Fruit fly (Drosophila melanogaster) whole organism, adult: ENCODE measurements around the gene Grip91.
A peak's percentile ranks its signal among the peaks of the same experiment; 100 is the strongest.

Experiments used
- CG11617 ChIP-seq: fragments of 200-800 bp; sonication (Bioruptor generic); optimal IDR thresholded peaks from 2 replicates; lab custom pipeline; 2017; ENCODE audit warnings: mild to moderate bottlenecking, missing biosample characterization, missing genetic modification reagents, missing genetic modification characterization
- CG12768 ChIP-seq: fragments of 200-800 bp; sonication (Bioruptor generic); optimal IDR thresholded peaks from 2 replicates; lab custom pipeline; 2017; ENCODE audit warnings: missing biosample characterization, missing genetic modification characterization, mild to moderate bottlenecking, moderate library complexity, missing genetic modification reagents
- CG7045 ChIP-seq: fragments of 200-800 bp; sonication (Bioruptor generic); optimal IDR thresholded peaks from 2 replicates; lab custom pipeline; 2017; ENCODE audit warnings: missing biosample characterization, mild to moderate bottlenecking, missing genetic modification characterization
- Clk ChIP-seq: fragments of 200-800 bp; sonication (Bioruptor generic); optimal IDR thresholded peaks from 2 replicates; lab custom pipeline; 2017; ENCODE audit warnings: missing biosample characterization, missing genetic modification characterization
- Hr96 ChIP-seq: fragments of 200-800 bp; sonication (Bioruptor generic); optimal IDR thresholded peaks from 2 replicates; lab custom pipeline; 2016; ENCODE audit warnings: missing biosample characterization, missing genetic modification characterization
- Mnt ChIP-seq: fragments of 200-800 bp; sonication (Bioruptor generic); optimal IDR thresholded peaks from 2 replicates; lab custom pipeline; 2016; ENCODE audit warnings: missing biosample characterization, mild to moderate bottlenecking, missing genetic modification characterization
- cic ChIP-seq: fragments of 200-800 bp; sonication (Bioruptor generic); optimal IDR thresholded peaks from 2 replicates; lab custom pipeline; 2017; ENCODE audit warnings: missing biosample characterization, mild to moderate bottlenecking, missing genetic modification characterization, moderate library complexity
- kay ChIP-seq: fragments of 200-800 bp; sonication (Bioruptor generic); peaks from one replicate; lab custom pipeline; 2016; ENCODE audit warnings: missing biosample characterization, missing genetic modification characterization, borderline replicate concordance
- pad ChIP-seq: fragments of 200-800 bp; sonication (Bioruptor generic); optimal IDR thresholded peaks from 3 replicates; lab custom pipeline; 2017; ENCODE audit warnings: missing biosample characterization, missing genetic modification characterization, mild to moderate bottlenecking, moderate library complexity, missing genetic modification reagents
- toe ChIP-seq: fragments of 200-800 bp; sonication (Bioruptor generic); optimal IDR thresholded peaks from 2 replicates; lab custom pipeline; 2016; ENCODE audit warnings: missing biosample characterization, missing genetic modification characterization

DNA sequence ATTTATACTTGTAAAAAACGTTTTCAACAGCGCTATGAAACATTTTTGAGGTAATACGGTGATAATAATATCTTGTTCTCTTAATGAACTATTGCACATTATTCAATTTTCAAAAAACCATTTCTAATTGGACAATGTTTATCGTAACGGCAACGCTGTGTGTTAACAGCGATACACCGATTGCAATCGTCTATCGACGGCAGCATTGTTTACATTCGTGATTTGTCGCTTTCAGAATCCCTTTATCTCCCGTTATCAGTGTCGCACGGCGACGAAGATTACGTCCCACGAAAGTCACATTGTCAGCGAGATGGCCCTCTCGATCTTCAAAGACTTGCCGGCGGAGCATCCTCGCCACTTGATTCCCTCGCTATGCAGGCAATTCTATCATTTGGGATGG, 6.5 kb downstream of the Grip91 start, which contains the start of gene CG11134:
- TF ChIP-seq kay (GFP tag; lab: Kevin White, UChicago) (no peak), toe (GFP tag; lab: Kevin White, UChicago) (no peak), Hr96 (GFP tag; lab: Kevin White, UChicago) (no peak), cic (peak; percentile 5), Clk (no peak), pad (no peak), CG7045 (GFP tag; lab: Kevin White, UChicago) (no peak), Mnt (GFP tag; lab: Kevin White, UChicago) (no peak), CG11617 (no peak), CG12768 (GFP tag; lab: Kevin White, UChicago) (no peak)
